1 fruit fly cellular context compared by ENCODE assay signal in genomic region chrX:9899535-9900179, dm6.
TF ChIP-seq lines count a peak whose summit lies in the region.

Gene CG15249 (minus strand): TSS chrX:9899585.

TF ChIP-seq in whole organism, embryonic, 481 proteins besides CTCF, POLR2A, EP300 and RAD21 (continued from another document):
- TF ChIP-seq fd96Cb (tag; optimal IDR thresholded peaks at IDR 0.05; lab: Kevin White, UChicago) (peak; percentile 56), CG2712 (tag; optimal IDR thresholded peaks at IDR 0.05; lab: Kevin White, UChicago) (peak; percentile 78), Sox100B (GFP tag; optimal IDR thresholded peaks at IDR 0.05; lab: Kevin White, UChicago) (peak; percentile 84), CG9817 (tag; optimal IDR thresholded peaks at IDR 0.05; lab: Kevin White, UChicago) (no peak), peb (GFP tag; IDR thresholded peaks at IDR 0.05; lab: Robert Waterston, UW) (no peak), CG7357 (GFP tag; IDR thresholded peaks at IDR 0.05; lab: Robert Waterston, UW) (no peak), fu2 (GFP tag; optimal IDR thresholded peaks at IDR 0.05; lab: Kevin White, UChicago) (no peak), CG7928 (GFP tag; optimal IDR thresholded peaks at IDR 0.05; lab: Kevin White, UChicago) (no peak), aop (GFP tag; IDR thresholded peaks at IDR 0.05; lab: Robert Waterston, UW) (no peak), ap (GFP tag; IDR thresholded peaks at IDR 0.05; lab: Robert Waterston, UW) (no peak), CG3163 (GFP tag; optimal IDR thresholded peaks at IDR 0.05; lab: Kevin White, UChicago) (no peak), D19B (GFP tag; optimal IDR thresholded peaks at IDR 0.05; lab: Kevin White, UChicago) (no peak), psq (GFP tag; optimal IDR thresholded peaks at IDR 0.05; lab: Kevin White, UChicago) (no peak), lola (GFP tag; optimal IDR thresholded peaks at IDR 0.05; lab: Kevin White, UChicago) (peak in 1 of 3 experiments; percentile 64), Spps (tag; optimal IDR thresholded peaks at IDR 0.05; lab: Kevin White, UChicago) (peak; percentile 35), Med (GFP tag; lab: Kevin White, UChicago) (no peak), CG11504 (tag; optimal IDR thresholded peaks at IDR 0.05; lab: Kevin White, UChicago) (peak; percentile 75), dpn (GFP tag; optimal IDR thresholded peaks at IDR 0.05; lab: Kevin White, UChicago) (peak in 1 of 2 experiments; percentile 26), Chrac-16 (GFP tag; optimal IDR thresholded peaks at IDR 0.05; lab: Kevin White, UChicago) (no peak), Hmr (GFP tag; optimal IDR thresholded peaks at IDR 0.05; lab: Kevin White, UChicago) (peak; percentile 26), salm (tag; optimal IDR thresholded peaks at IDR 0.05; lab: Kevin White, UChicago) (peak; percentile 45), Abd-B (GFP tag; optimal IDR thresholded peaks at IDR 0.05; lab: Kevin White, UChicago) (peak; percentile 18), CG17802 (tag; optimal IDR thresholded peaks at IDR 0.05; lab: Kevin White, UChicago) (no peak), sob (GFP tag; IDR thresholded peaks at IDR 0.05; lab: Robert Waterston, UW) (no peak), YL-1 (GFP tag; optimal IDR thresholded peaks at IDR 0.05; lab: Kevin White, UChicago) (no peak), sim (GFP tag; IDR thresholded peaks at IDR 0.05; lab: Robert Waterston, UW) (no peak), Optix (GFP tag; IDR thresholded peaks at IDR 0.05; lab: Robert Waterston, UW) (no peak), Oli (tag; optimal IDR thresholded peaks at IDR 0.05; lab: Kevin White, UChicago) (peak; percentile 73), CG16813 (GFP tag; IDR thresholded peaks at IDR 0.05; lab: Robert Waterston, UW; ENCODE audit: partially characterized antibody) (no peak), gsb-n (tag; optimal IDR thresholded peaks at IDR 0.05; lab: Kevin White, UChicago) (peak; percentile 59), Stat92E (GFP tag; optimal IDR thresholded peaks at IDR 0.05; lab: Kevin White, UChicago) (no peak), dmrt11E (tag; optimal IDR thresholded peaks at IDR 0.05; lab: Kevin White, UChicago) (peak; percentile 43), CG34422 (GFP tag; IDR thresholded peaks at IDR 0.05; lab: Robert Waterston, UW) (no peak), Hr78 (GFP tag; optimal IDR thresholded peaks at IDR 0.05; lab: Kevin White, UChicago) (peak in 1 of 2 experiments; percentile 8), CG15073 (GFP tag; optimal IDR thresholded peaks at IDR 0.05; lab: Kevin White, UChicago) (no peak), CG9215 (GFP tag; IDR thresholded peaks at IDR 0.05; lab: Robert Waterston, UW) (no peak; the same call in 1 of the 2 replicates), ind (GFP tag; optimal IDR thresholded peaks at IDR 0.05; lab: Kevin White, UChicago) (peak; percentile 23), CG18599 (GFP tag; optimal IDR thresholded peaks at IDR 0.05; lab: Kevin White, UChicago) (peak; percentile 49), schlank (tag; optimal IDR thresholded peaks at IDR 0.05; lab: Kevin White, UChicago) (no peak), Hr3 (GFP tag; optimal IDR thresholded peaks at IDR 0.05; lab: Kevin White, UChicago) (peak; percentile 53), chinmo (GFP tag; IDR thresholded peaks at IDR 0.05; lab: Robert Waterston, UW; ENCODE audit: partially characterized antibody) (no peak), CG7963 (GFP tag; IDR thresholded peaks at IDR 0.05; lab: Robert Waterston, UW; ENCODE audit: partially characterized antibody) (no peak), h (optimal IDR thresholded peaks at IDR 0.05; lab: Kevin White, UChicago) (no peak), CG7556 (GFP tag; optimal IDR thresholded peaks at IDR 0.05; lab: Kevin White, UChicago) (peak; percentile 77), CG2875 (GFP tag; optimal IDR thresholded peaks at IDR 0.05; lab: Kevin White, UChicago) (peak; percentile 27), CG17912 (GFP tag; optimal IDR thresholded peaks at IDR 0.05; lab: Kevin White, UChicago) (no peak), grau (tag; optimal IDR thresholded peaks at IDR 0.05; lab: Kevin White, UChicago) (peak; percentile 76)
